Worm (Caenorhabditis elegans): Measurements from ENCODE around the gene srsx-35.

The srsx-35 gene

ce11 chrV:20693968-20694367 lies 12.7 kb downstream of the srsx-35 start (continued):
- TF ChIP-seq F23B12.7 (tag; optimal IDR thresholded peaks at IDR 0.05; ENCODE audit: insufficient read depth) = peak; percentile 33
- TF ChIP-seq snpc-4 (GFP tag; optimal IDR thresholded peaks at IDR 0.05) = peak; percentile 22
- peak in 3 of 4 experiments; percentile 13 to 73 (median 71) for TF ChIP-seq snpc-4 (tag; optimal IDR thresholded peaks at IDR 0.05)
- peak; percentile 46; the same call in 1 of the 2 replicates for TF ChIP-seq attf-3 (GFP tag; conservative IDR thresholded peaks at IDR 0.05)
- 0 out of 2 replicates have a peak, but pooled peaks have one; percentile 27 for TF ChIP-seq sea-2 (GFP tag; IDR thresholded peaks at IDR 0.05)
- TF ChIP-seq lin-26 (GFP tag; IDR thresholded peaks at IDR 0.05) = peak; percentile 95
- TF ChIP-seq lsl-1 (GFP tag; optimal IDR thresholded peaks at IDR 0.05) = peak; percentile 32
- peak; percentile 53 for TF ChIP-seq mcd-1 (GFP tag; IDR thresholded peaks at IDR 0.05)
- no peak for TF ChIP-seq F37B4.10 (GFP tag; IDR thresholded peaks at IDR 0.05)
- TF ChIP-seq dox-1 (GFP tag; IDR thresholded peaks at IDR 0.05) = peak; percentile 87
- TF ChIP-seq ztf-26 (tag; optimal IDR thresholded peaks at IDR 0.05) = peak; percentile 36
- no peak for TF ChIP-seq mel-28 (tag; optimal IDR thresholded peaks at IDR 0.05; ENCODE audit: borderline replicate concordance)
- no peak for TF ChIP-seq athp-1 (tag; optimal IDR thresholded peaks at IDR 0.05)
- TF ChIP-seq Y95B8A.8 (GFP tag; IDR thresholded peaks at IDR 0.05) = peak; percentile 72; the same call in 1 of the 2 replicates
- TF ChIP-seq unc-130 (GFP tag; optimal IDR thresholded peaks at IDR 0.05) = no peak
- TF ChIP-seq ceh-40 (GFP tag; IDR thresholded peaks at IDR 0.05) = peak; percentile 81
- peak; percentile 63 for TF ChIP-seq lir-1 (GFP tag; conservative IDR thresholded peaks at IDR 0.05)
- no peak for TF ChIP-seq F22D6.2 (tag; optimal IDR thresholded peaks at IDR 0.05)
- TF ChIP-seq sptf-2 (GFP tag; optimal IDR thresholded peaks at IDR 0.05) = peak; percentile 67
- peak; percentile 77 for TF ChIP-seq die-1 (tag; optimal IDR thresholded peaks at IDR 0.05)
- TF ChIP-seq D2030.7 (GFP tag; IDR thresholded peaks at IDR 0.05) = peak; percentile 84
- peak; percentile 41; the same call in 1 of the 2 replicates for TF ChIP-seq egrh-3 (GFP tag; IDR thresholded peaks at IDR 0.05)
- TF ChIP-seq T07F8.4 (tag; optimal IDR thresholded peaks at IDR 0.05) = peak; percentile 49
- no peak for TF ChIP-seq B0019.2 (GFP tag; conservative IDR thresholded peaks at IDR 0.05)
- peak; percentile 37; the same call in 1 of the 2 replicates for TF ChIP-seq C06A6.2 (GFP tag; conservative IDR thresholded peaks at IDR 0.05)
- peak; percentile 68; the same call in 1 of the 2 replicates for TF ChIP-seq ztf-25 (GFP tag; IDR thresholded peaks at IDR 0.05)
- TF ChIP-seq lin-54 (GFP tag; optimal IDR thresholded peaks at IDR 0.05) = peak; percentile 60
- peak; percentile 11 for TF ChIP-seq ztf-22 (GFP tag; optimal IDR thresholded peaks at IDR 0.05)
- TF ChIP-seq zfh-2 (GFP tag; conservative IDR thresholded peaks at IDR 0.05) = peak; percentile 49
- no peak for TF ChIP-seq Y53F4B.3 (GFP tag; IDR thresholded peaks at IDR 0.05)
- no peak for TF ChIP-seq T26A5.8 (tag; optimal IDR thresholded peaks at IDR 0.05)
- TF ChIP-seq F55B11.4 (tag; optimal IDR thresholded peaks at IDR 0.05; ENCODE audit: borderline replicate concordance, insufficient read depth) = no peak
- peak; percentile 3 for TF ChIP-seq atf-7 (tag; optimal IDR thresholded peaks at IDR 0.05)
- no peak for TF ChIP-seq sdz-38 (tag; optimal IDR thresholded peaks at IDR 0.05)
- TF ChIP-seq hlh-12 (tag; optimal IDR thresholded peaks at IDR 0.05) = peak; percentile 33
- TF ChIP-seq ccch-3 (GFP tag; optimal IDR thresholded peaks at IDR 0.05) = peak; percentile 45

DNA sequence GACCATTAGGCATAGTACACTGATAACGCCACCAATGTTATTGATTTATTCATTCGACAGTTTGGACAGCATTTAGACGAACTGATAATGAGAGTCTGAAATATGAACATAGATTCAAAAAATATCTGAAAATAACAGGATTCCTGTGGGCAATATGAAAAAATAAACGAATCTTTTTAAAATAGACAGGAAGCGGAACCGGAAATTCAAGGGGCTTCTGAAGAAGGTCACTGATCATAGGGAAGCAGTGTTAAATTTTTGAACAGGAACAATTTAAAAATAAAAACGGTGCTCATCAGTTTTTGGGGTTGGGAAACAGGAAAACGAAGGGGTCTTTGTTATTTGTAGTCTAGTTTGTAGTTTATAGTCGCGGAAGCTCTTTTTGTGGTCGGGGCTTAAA lies 17.0 kb downstream of the srsx-35 start, which contains the start of gene F53F8.7:
Gene F53F8.7, minus strand, starts transcription at position 101 of the 400 bp plus-strand sequence.
- TF ChIP-seq B0035.1 (tag; optimal IDR thresholded peaks at IDR 0.05) (no peak), F22D6.2 (tag; optimal IDR thresholded peaks at IDR 0.05) (no peak), dox-1 (GFP tag; IDR thresholded peaks at IDR 0.05) (no peak), snpc-3.4 (tag; optimal IDR thresholded peaks at IDR 0.05) (no peak), lsl-1 (GFP tag; optimal IDR thresholded peaks at IDR 0.05) (no peak), nhr-120 (GFP tag; IDR thresholded peaks at IDR 0.05) (no peak), let-607 (tag; optimal IDR thresholded peaks at IDR 0.05) (no peak), ama-1 (optimal IDR thresholded peaks at IDR 0.05) (no peak), ama-1 (GFP tag; optimal IDR thresholded peaks at IDR 0.05) (no peak), mxl-1 (tag; optimal IDR thresholded peaks at IDR 0.05) (no peak), F10E7.11 (tag; optimal IDR thresholded peaks at IDR 0.05) (no peak), athp-1 (tag; optimal IDR thresholded peaks at IDR 0.05) (no peak)
